Worm (Caenorhabditis elegans): Measurements from ENCODE around the gene ifd-2.

The ifd-2 gene

DNA sequence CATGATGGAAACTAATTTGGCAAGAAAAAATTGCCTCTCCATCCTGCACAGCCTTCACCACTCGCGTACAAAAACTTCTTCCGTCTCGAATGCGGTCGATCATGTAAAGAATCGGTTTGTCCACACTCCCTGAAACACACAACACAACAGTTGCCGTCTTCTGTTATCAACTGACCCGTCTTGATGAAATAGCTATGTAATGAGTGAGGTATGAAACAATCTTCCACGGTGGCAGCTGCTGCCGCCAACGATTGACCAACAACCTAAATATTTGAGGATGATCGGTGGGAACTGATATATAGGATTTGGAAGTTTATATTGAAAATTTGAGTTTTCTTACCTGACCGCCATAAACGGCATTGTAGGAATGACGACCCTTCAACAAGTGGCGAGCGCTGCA lies 3.5 kb downstream of the ifd-2 start:
- TF ChIP-seq unc-55 (GFP tag; optimal IDR thresholded peaks at IDR 0.05): peak; percentile 7
- TF ChIP-seq C08G9.2 (tag; optimal IDR thresholded peaks at IDR 0.05): no peak

DNA sequence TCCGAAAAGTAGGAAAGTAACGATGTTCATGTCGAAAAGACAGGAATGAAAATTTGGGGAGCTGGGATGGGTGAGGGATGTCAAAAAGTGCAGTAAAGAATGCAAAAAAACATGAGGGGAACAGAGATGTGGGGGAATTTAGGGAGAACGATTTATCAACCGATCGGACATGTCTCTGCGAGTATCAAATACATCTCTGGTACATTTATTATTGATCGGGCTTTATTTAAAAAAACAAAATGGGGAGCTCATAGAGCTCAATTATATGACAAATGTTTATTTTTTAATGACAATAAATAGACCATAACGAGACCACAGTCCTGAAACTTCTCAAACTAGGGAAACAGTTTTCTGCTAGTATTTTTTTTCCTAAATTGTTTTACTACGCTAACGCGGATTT lies 5.0 kb downstream of the ifd-2 start, which contains the start of gene F25E2.2:
TSS of gene F25E2.2 (minus strand) at position 101 of the 400 bp plus-strand sequence.
- TF ChIP-seq tbx-2 (tag; optimal IDR thresholded peaks at IDR 0.05): no peak
- no peak for TF ChIP-seq mec-3 (tag; optimal IDR thresholded peaks at IDR 0.05; ENCODE audit: borderline replicate concordance)
- TF ChIP-seq ahr-1 (tag; optimal IDR thresholded peaks at IDR 0.05): no peak
- TF ChIP-seq ets-4 (tag; optimal IDR thresholded peaks at IDR 0.05): no peak
- no peak for TF ChIP-seq ceh-30 (tag; optimal IDR thresholded peaks at IDR 0.05)
- TF ChIP-seq npax-4 (tag; optimal IDR thresholded peaks at IDR 0.05): no peak
- no peak for TF ChIP-seq ceh-9 (tag; optimal IDR thresholded peaks at IDR 0.05)
- TF ChIP-seq pat-9 (tag; optimal IDR thresholded peaks at IDR 0.05): no peak
- no peak for TF ChIP-seq elt-4 (tag; optimal IDR thresholded peaks at IDR 0.05)
- TF ChIP-seq hlh-13 (GFP tag; optimal IDR thresholded peaks at IDR 0.05): no peak
- TF ChIP-seq ztf-16 (tag; optimal IDR thresholded peaks at IDR 0.05): no peak
- TF ChIP-seq rnt-1 (tag; optimal IDR thresholded peaks at IDR 0.05): no peak
- no peak for TF ChIP-seq sox-2 (GFP tag; IDR thresholded peaks at IDR 0.05)
- TF ChIP-seq nhr-11 (tag; optimal IDR thresholded peaks at IDR 0.05): no peak

DNA sequence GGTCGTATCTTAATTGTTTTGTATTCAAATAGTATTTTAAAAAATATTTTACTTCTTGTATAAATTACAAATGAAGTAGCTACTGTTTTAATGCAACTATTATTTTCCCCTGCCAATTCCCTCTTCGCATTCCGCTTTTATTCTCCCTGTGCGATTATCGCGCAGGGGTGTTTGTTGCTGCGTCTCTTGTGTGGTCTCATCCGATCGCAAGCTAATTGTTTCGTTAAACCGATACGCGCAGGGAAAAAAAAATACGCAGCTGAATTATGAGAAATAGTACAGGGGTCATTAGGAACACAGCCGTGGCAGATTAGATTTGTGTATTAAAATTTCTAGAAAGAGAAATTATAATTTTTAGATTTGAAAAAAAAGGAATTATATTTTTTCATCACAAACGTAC lies 9.2 kb downstream of the ifd-2 start:
- TF ChIP-seq syd-9 (tag; optimal IDR thresholded peaks at IDR 0.05) (peak; percentile 80), mec-3 (tag; optimal IDR thresholded peaks at IDR 0.05; ENCODE audit: borderline replicate concordance) (no peak), hlh-6 (tag; optimal IDR thresholded peaks at IDR 0.05) (no peak), ceh-14 (tag; optimal IDR thresholded peaks at IDR 0.05) (peak; percentile 71), ceh-6 (GFP tag; optimal IDR thresholded peaks at IDR 0.05) (peak; percentile 40), F13H6.1 (tag; optimal IDR thresholded peaks at IDR 0.05) (peak; percentile 47), sox-2 (GFP tag; IDR thresholded peaks at IDR 0.05) (peak; percentile 74), ahr-1 (tag; optimal IDR thresholded peaks at IDR 0.05) (peak; percentile 68), che-1 (tag; optimal IDR thresholded peaks at IDR 0.05) (no peak), rnt-1 (tag; optimal IDR thresholded peaks at IDR 0.05) (peak; percentile 95), hlh-13 (GFP tag; optimal IDR thresholded peaks at IDR 0.05) (peak; percentile 37), hlh-15 (tag; optimal IDR thresholded peaks at IDR 0.05) (peak; percentile 47), C38D4.7 (GFP tag; optimal IDR thresholded peaks at IDR 0.05) (no peak), fax-1 (tag; optimal IDR thresholded peaks at IDR 0.05) (peak; percentile 36), ceh-22 (tag; optimal IDR thresholded peaks at IDR 0.05) (no peak), unc-55 (GFP tag; optimal IDR thresholded peaks at IDR 0.05) (peak; percentile 55), sox-4 (tag; optimal IDR thresholded peaks at IDR 0.05) (peak; percentile 49), ceh-9 (tag; optimal IDR thresholded peaks at IDR 0.05) (no peak), ceh-34 (tag; optimal IDR thresholded peaks at IDR 0.05) (peak; percentile 95), pax-1 (tag; optimal IDR thresholded peaks at IDR 0.05) (peak; percentile 96), ref-2 (tag; optimal IDR thresholded peaks at IDR 0.05) (peak; percentile 96), pha-4 (tag; optimal IDR thresholded peaks at IDR 0.05) (no peak), ama-1 (optimal IDR thresholded peaks at IDR 0.05) (no peak), ztf-16 (tag; optimal IDR thresholded peaks at IDR 0.05) (peak; percentile 86), nfya-1 (tag; optimal IDR thresholded peaks at IDR 0.05) (peak; percentile 95), fkh-6 (tag; optimal IDR thresholded peaks at IDR 0.05) (peak; percentile 18), gmeb-2 (tag; optimal IDR thresholded peaks at IDR 0.05) (peak; percentile 41), npax-4 (tag; optimal IDR thresholded peaks at IDR 0.05) (no peak), nhr-11 (tag; optimal IDR thresholded peaks at IDR 0.05) (no peak), lim-6 (tag; optimal IDR thresholded peaks at IDR 0.05) (no peak), unc-3 (GFP tag; conservative IDR thresholded peaks at IDR 0.05) (peak; percentile 66), unc-3 (tag; optimal IDR thresholded peaks at IDR 0.05) (peak; percentile 74), ceh-19 (GFP tag; optimal IDR thresholded peaks at IDR 0.05) (peak; percentile 78), pag-3 (tag; optimal IDR thresholded peaks at IDR 0.05; ENCODE audit: borderline replicate concordance) (no peak), unc-42 (tag; optimal IDR thresholded peaks at IDR 0.05) (peak; percentile 96), ceh-48 (tag; optimal IDR thresholded peaks at IDR 0.05) (peak; percentile 75), eyg-1 (tag; optimal IDR thresholded peaks at IDR 0.05) (peak; percentile 75), lin-11 (tag; optimal IDR thresholded peaks at IDR 0.05) (peak; percentile 8), pqm-1 (tag; optimal IDR thresholded peaks at IDR 0.05) (peak; percentile 79), madf-2 (tag; optimal IDR thresholded peaks at IDR 0.05) (peak; percentile 46), odd-2 (tag; optimal IDR thresholded peaks at IDR 0.05) (no peak), ceh-24 (tag; optimal IDR thresholded peaks at IDR 0.05) (no peak), ets-4 (tag; optimal IDR thresholded peaks at IDR 0.05) (peak; percentile 66), nhr-232 (tag; optimal IDR thresholded peaks at IDR 0.05) (no peak)
